Worm (Caenorhabditis elegans) whole organism, mixed stage, embryonic: ENCODE measurements around the gene T20G5.13.

Experiments
- blmp-1 ChIP-seq: fragments of 150-350 bp; optimal IDR thresholded peaks from 2 replicates; lab custom pipeline; 2014; ENCODE audit warnings: missing biosample characterization, missing genetic modification characterization
- ceh-83 ChIP-seq: fragments of 200-800 bp; sonication (Bioruptor generic); optimal IDR thresholded peaks from 2 replicates; lab custom pipeline; 2018; ENCODE audit warnings: mild to moderate bottlenecking, missing genetic modification characterization, missing compliant biosample characterization
- drap-1 ChIP-seq: fragments of 200-800 bp; sonication (Bioruptor generic); optimal IDR thresholded peaks from 3 replicates; lab custom pipeline; 2018; ENCODE audit warnings: mild to moderate bottlenecking, missing genetic modification characterization, missing compliant biosample characterization
- elt-1 ChIP-seq: sonication (generic microtip); optimal IDR thresholded peaks from 2 replicates; lab custom pipeline; 2017; ENCODE audit warnings: missing genetic modification characterization, mild to moderate bottlenecking, missing compliant biosample characterization, antibody characterized with exemption, moderate library complexity, borderline replicate concordance; ENCODE audit not compliant: insufficient read depth
- flh-1 ChIP-seq: fragments of 200-800 bp; sonication (Bioruptor generic); optimal IDR thresholded peaks from 2 replicates; lab custom pipeline; 2018; ENCODE audit warnings: mild to moderate bottlenecking, missing genetic modification characterization, moderate library complexity, missing compliant biosample characterization
- ham-2 ChIP-seq: fragments of 200-800 bp; sonication (Bioruptor generic); optimal IDR thresholded peaks from 2 replicates; lab custom pipeline; 2018; ENCODE audit warnings: mild to moderate bottlenecking, missing genetic modification characterization, missing compliant biosample characterization
- mep-1 ChIP-seq: fragments of 150-350 bp; optimal IDR thresholded peaks from 2 replicates; lab custom pipeline; 2017; ENCODE audit warnings: missing biosample characterization, missing genetic modification reagents, missing genetic modification characterization, inconsistent platforms
- nhr-28 ChIP-seq: fragments of 150-350 bp; optimal IDR thresholded peaks from 2 replicates; lab custom pipeline; 2014; ENCODE audit warnings: missing biosample characterization, missing genetic modification characterization
- ztf-11 ChIP-seq: fragments of 150-350 bp; optimal IDR thresholded peaks from 2 replicates; lab custom pipeline; 2014; ENCODE audit warnings: missing biosample characterization, missing genetic modification characterization

- TF ChIP-seq ztf-11 (tag; lab: Kevin White, UChicago) (no peak), elt-1 (tag; lab: Kevin White, UChicago) (no peak), ham-2 (no peak), mep-1 (tag; lab: Kevin White, UChicago) (no peak), drap-1 (GFP tag; lab: Kevin White, UChicago) (no peak), blmp-1 (tag; lab: Kevin White, UChicago) (no peak), flh-1 (GFP tag; lab: Kevin White, UChicago) (no peak), ceh-83 (GFP tag; lab: Kevin White, UChicago) (no peak), nhr-28 (no peak)
Measured at ce11 chrIII:10231641-10232040, 30.5 kb upstream of the T20G5.13 start.
